Fruit fly (Drosophila melanogaster) whole organism, embryonic: ENCODE measurements around the gene Calr.

Source experiments
- Abd-B ChIP-seq: fragments of 200-800 bp; sonication (Bioruptor generic); optimal IDR thresholded peaks from 2 replicates; lab custom pipeline; 2018; ENCODE audit warnings: missing biosample characterization, mild to moderate bottlenecking, missing genetic modification characterization, moderate library complexity
- Bteb2 ChIP-seq: fragments of 200-800 bp; sonication (Bioruptor generic); optimal IDR thresholded peaks from 2 replicates; lab custom pipeline; 2016; ENCODE audit warnings: missing biosample characterization, missing genetic modification characterization
- CG1024 ChIP-seq: fragments of 200-800 bp; sonication (Bioruptor generic); IDR thresholded peaks from 2 replicates; pipeline ENCODE4 v1.3.6; 2022; ENCODE audit warnings: missing biosample characterization, missing genetic modification characterization
- CG12942 ChIP-seq: fragments of 200-800 bp; sonication (Bioruptor generic); optimal IDR thresholded peaks from 3 replicates; lab custom pipeline; 2016; ENCODE audit warnings: missing biosample characterization, missing genetic modification characterization
- CG14667 ChIP-seq: fragments of 200-800 bp; sonication (Bioruptor generic); IDR thresholded peaks from 2 replicates; pipeline ENCODE4 v1.3.6; 2022; ENCODE audit warnings: missing biosample characterization, missing genetic modification characterization
- CG15269 ChIP-seq: fragments of 200-800 bp; sonication (Bioruptor generic); optimal IDR thresholded peaks from 2 replicates; lab custom pipeline; 2018; ENCODE audit warnings: missing biosample characterization, mild to moderate bottlenecking, missing genetic modification characterization, moderate library complexity
- CG16813 ChIP-seq: fragments of 200-800 bp; sonication (Bioruptor generic); IDR thresholded peaks from 3 replicates; pipeline ENCODE4 v1.3.6; 2022; ENCODE audit warnings: missing biosample characterization, missing genetic modification characterization; ENCODE audit not compliant: partially characterized antibody
- CG17568 ChIP-seq: fragments of 200-800 bp; sonication (Bioruptor generic); optimal IDR thresholded peaks from 2 replicates; lab custom pipeline; 2018; ENCODE audit warnings: missing biosample characterization, mild to moderate bottlenecking, missing genetic modification characterization, moderate library complexity
- CG2678 ChIP-seq: fragments of 200-800 bp; sonication (Bioruptor generic); optimal IDR thresholded peaks from 3 replicates; lab custom pipeline; 2019; ENCODE audit warnings: missing biosample characterization, mild to moderate bottlenecking, missing genetic modification characterization, moderate library complexity
- CG34224 ChIP-seq: fragments of 200-800 bp; sonication (Bioruptor generic); IDR thresholded peaks from 3 replicates; pipeline ENCODE4 v1.3.6; 2022; ENCODE audit warnings: missing biosample characterization, missing genetic modification characterization; ENCODE audit not compliant: partially characterized antibody
- CG6791 ChIP-seq: fragments of 200-800 bp; sonication (Bioruptor generic); IDR thresholded peaks from 3 replicates; pipeline ENCODE4 v1.3.6; 2022; ENCODE audit warnings: missing biosample characterization, missing genetic modification characterization; ENCODE audit not compliant: partially characterized antibody
- CG7786 ChIP-seq: fragments of 200-800 bp; sonication (Bioruptor generic); optimal IDR thresholded peaks from 2 replicates; lab custom pipeline; 2016; ENCODE audit warnings: missing biosample characterization, missing genetic modification characterization
- CG7963 ChIP-seq: fragments of 200-800 bp; sonication (Bioruptor generic); IDR thresholded peaks from 3 replicates; pipeline ENCODE4 v1.3.6; 2022; ENCODE audit warnings: missing biosample characterization, missing genetic modification characterization; ENCODE audit not compliant: partially characterized antibody
- CG8388 ChIP-seq: fragments of 200-800 bp; sonication (Bioruptor generic); optimal IDR thresholded peaks from 2 replicates; lab custom pipeline; 2019; ENCODE audit warnings: missing biosample characterization, mild to moderate bottlenecking, missing genetic modification characterization, moderate library complexity
- Chrac-16 ChIP-seq: fragments of 200-800 bp; sonication (Bioruptor generic); optimal IDR thresholded peaks from 3 replicates; lab custom pipeline; 2016; ENCODE audit warnings: missing biosample characterization, missing genetic modification characterization
- D19B ChIP-seq: fragments of 200-800 bp; sonication (Bioruptor generic); optimal IDR thresholded peaks from 2 replicates; lab custom pipeline; 2017; ENCODE audit warnings: missing biosample characterization, mild to moderate bottlenecking, missing genetic modification characterization
- Dll ChIP-seq: fragments of 200-800 bp; sonication (Bioruptor generic); IDR thresholded peaks from 4 replicates; pipeline ENCODE4 v1.3.6; 2022; ENCODE audit warnings: missing biosample characterization, missing genetic modification characterization; ENCODE audit not compliant: partially characterized antibody
- E2f1 ChIP-seq: fragments of 200-800 bp; sonication (Bioruptor generic); IDR thresholded peaks from 2 replicates; pipeline ENCODE4 v1.3.6; 2022; ENCODE audit warnings: missing biosample characterization, missing genetic modification characterization
- HLH3B ChIP-seq: fragments of 200-800 bp; sonication (Bioruptor generic); IDR thresholded peaks from 2 replicates; pipeline ENCODE4 v1.3.6; 2022; ENCODE audit warnings: missing biosample characterization, missing genetic modification characterization
- HLHmδ ChIP-seq: fragments of 200-800 bp; sonication (Bioruptor generic); optimal IDR thresholded peaks from 2 replicates; lab custom pipeline; 2018; ENCODE audit warnings: missing biosample characterization, mild to moderate bottlenecking, missing genetic modification characterization, moderate library complexity
- Hr39 ChIP-seq: fragments of >200 bp; optimal IDR thresholded peaks from 2 replicates; lab custom pipeline; 2017
- Med ChIP-seq: fragments of 200-800 bp; sonication (Bioruptor generic); peaks from one replicate; lab custom pipeline; 2016; ENCODE audit warnings: missing biosample characterization, missing genetic modification characterization, mild to moderate bottlenecking, inconsistent platforms, moderate library complexity
- Oaz ChIP-seq: fragments of 200-800 bp; sonication (Bioruptor generic); IDR thresholded peaks from 2 replicates; pipeline ENCODE4 v1.3.6; 2022; ENCODE audit warnings: missing biosample characterization, missing genetic modification characterization
- Oli ChIP-seq: fragments of 200-800 bp; sonication (Bioruptor generic); optimal IDR thresholded peaks from 2 replicates; lab custom pipeline; 2018; ENCODE audit warnings: missing biosample characterization, mild to moderate bottlenecking, missing genetic modification characterization, moderate library complexity
- Pdp1 ChIP-seq, 2 experiments: fragments of 200-800 bp; sonication (Bioruptor generic); optimal IDR thresholded peaks; 3 replicates each; lab custom pipeline; 2016; ENCODE audit warnings: missing biosample characterization in 2 of 2, missing genetic modification characterization in 2 of 2, mild to moderate bottlenecking in 1 of 2, moderate library complexity in 1 of 2
- Scr ChIP-seq: fragments of 200-800 bp; sonication (Bioruptor generic); IDR thresholded peaks from 2 replicates; pipeline ENCODE4 v1.3.6; 2022; ENCODE audit warnings: missing biosample characterization, missing genetic modification characterization; ENCODE audit not compliant: partially characterized antibody
- Ssrp ChIP-seq: fragments of 200-800 bp; sonication (Bioruptor generic); optimal IDR thresholded peaks from 2 replicates; lab custom pipeline; 2018; ENCODE audit warnings: missing biosample characterization, mild to moderate bottlenecking, missing genetic modification characterization, moderate library complexity
- Xbp1 ChIP-seq: fragments of 200-800 bp; sonication (Bioruptor generic); optimal IDR thresholded peaks from 3 replicates; lab custom pipeline; 2016; ENCODE audit warnings: missing biosample characterization, mild to moderate bottlenecking, missing genetic modification characterization
- ash1 ChIP-seq: fragments of 200-800 bp; sonication (Bioruptor generic); optimal IDR thresholded peaks from 2 replicates; lab custom pipeline; 2018; ENCODE audit warnings: missing biosample characterization, mild to moderate bottlenecking, missing genetic modification characterization
- ato ChIP-seq: fragments of 200-800 bp; sonication (Bioruptor generic); IDR thresholded peaks from 2 replicates; pipeline ENCODE4 v1.3.6; 2022; ENCODE audit warnings: missing biosample characterization, missing genetic modification characterization; ENCODE audit not compliant: partially characterized antibody
- chn ChIP-seq: fragments of 200-800 bp; sonication (Bioruptor generic); optimal IDR thresholded peaks from 2 replicates; lab custom pipeline; 2016; ENCODE audit warnings: missing biosample characterization, missing genetic modification characterization
- crol ChIP-seq: fragments of 200-800 bp; sonication (Bioruptor generic); IDR thresholded peaks from 2 replicates; pipeline ENCODE4 v1.3.6; 2022; ENCODE audit warnings: missing biosample characterization, missing genetic modification characterization
- disco-r ChIP-seq: fragments of 200-800 bp; sonication (Bioruptor generic); optimal IDR thresholded peaks from 2 replicates; lab custom pipeline; 2016; ENCODE audit warnings: missing biosample characterization, missing genetic modification characterization
- fu2 ChIP-seq: fragments of 200-800 bp; sonication (Bioruptor generic); optimal IDR thresholded peaks from 2 replicates; lab custom pipeline; 2016; ENCODE audit warnings: missing biosample characterization, missing genetic modification characterization
- grau ChIP-seq: fragments of 200-800 bp; optimal IDR thresholded peaks from 3 replicates; lab custom pipeline; 2019; ENCODE audit warnings: missing biosample characterization, mild to moderate bottlenecking, missing genetic modification characterization, moderate library complexity
- gro ChIP-seq: fragments of 200-800 bp; sonication (Bioruptor generic); optimal IDR thresholded peaks from 2 replicates; lab custom pipeline; 2016; ENCODE audit warnings: missing biosample characterization, missing genetic modification characterization
- hb ChIP-seq: fragments of 200-800 bp; sonication (Bioruptor generic); IDR thresholded peaks from 3 replicates; pipeline ENCODE4 v1.3.6; 2022; ENCODE audit warnings: missing biosample characterization, missing genetic modification characterization; ENCODE audit not compliant: partially characterized antibody
- klu ChIP-seq: fragments of 200-800 bp; sonication (Bioruptor generic); IDR thresholded peaks from 2 replicates; pipeline ENCODE4 v1.3.6; 2022; ENCODE audit warnings: missing biosample characterization, missing genetic modification characterization
- lbe ChIP-seq: fragments of 200-800 bp; sonication (Bioruptor generic); optimal IDR thresholded peaks from 2 replicates; lab custom pipeline; 2016; ENCODE audit warnings: missing biosample characterization, mild to moderate bottlenecking, missing genetic modification characterization
- luna ChIP-seq: fragments of 200-800 bp; sonication (Bioruptor generic); optimal IDR thresholded peaks from 2 replicates; lab custom pipeline; 2016; ENCODE audit warnings: missing biosample characterization, missing genetic modification characterization
- mld ChIP-seq: fragments of 200-800 bp; sonication (Bioruptor generic); IDR thresholded peaks from 3 replicates; pipeline ENCODE4 v1.3.6; 2022; ENCODE audit warnings: missing biosample characterization, missing genetic modification characterization; ENCODE audit not compliant: partially characterized antibody
- sens ChIP-seq: fragments of 200-800 bp; sonication (Bioruptor generic); peaks from one replicate; lab custom pipeline; 2016; ENCODE audit warnings: missing biosample characterization, missing genetic modification characterization
- sisA ChIP-seq: fragments of 200-800 bp; sonication (Bioruptor generic); IDR thresholded peaks from 2 replicates; pipeline ENCODE4 v1.3.6; 2022; ENCODE audit warnings: missing biosample characterization, missing genetic modification characterization
- sna ChIP-seq: fragments of 200-800 bp; sonication (Bioruptor generic); IDR thresholded peaks from 2 replicates; pipeline ENCODE4 v1.3.6; 2022; ENCODE audit warnings: missing biosample characterization, missing genetic modification characterization; ENCODE audit not compliant: partially characterized antibody
- tll ChIP-seq, 2 experiments: fragments of 200-800 bp in 1 of 2; fragments of >200 bp in 1 of 2; sonication (Bioruptor generic) in 1 of 2; optimal IDR thresholded peaks; 2 replicates each; lab custom pipeline; 2017 to 2019; ENCODE audit warnings: missing biosample characterization in 2 of 2, missing genetic modification characterization in 2 of 2, mild to moderate bottlenecking in 1 of 2, moderate library complexity in 1 of 2
- trh ChIP-seq: fragments of 200-800 bp; sonication (Bioruptor generic); optimal IDR thresholded peaks from 2 replicates; lab custom pipeline; 2016; ENCODE audit warnings: missing biosample characterization, missing genetic modification characterization
- vfl ChIP-seq: fragments of 200-800 bp; sonication (Bioruptor generic); optimal IDR thresholded peaks from 2 replicates; lab custom pipeline; 2016; ENCODE audit warnings: missing biosample characterization, missing genetic modification characterization
- vvl ChIP-seq: fragments of 200-800 bp; sonication (Bioruptor generic); IDR thresholded peaks from 2 replicates; pipeline ENCODE4 v1.3.6; 2022; ENCODE audit warnings: missing biosample characterization, missing genetic modification characterization
- yki ChIP-seq: fragments of >200 bp; optimal IDR thresholded peaks from 3 replicates; lab custom pipeline; 2018

Gene Calr

dm6 chr3R:9612217-9612616 lies 18.4 kb downstream of the Calr start (continued):
- TF ChIP-seq Chrac-16 (GFP tag; lab: Kevin White, UChicago) (no peak), D19B (peak; percentile 81), disco-r (GFP tag; lab: Kevin White, UChicago) (no peak), HLH3B (GFP tag; lab: Robert Waterston, UW) (no peak), E2f1 (no peak), lbe (GFP tag; lab: Kevin White, UChicago) (peak; percentile 29), CG15269 (peak; percentile 12), Oaz (no peak), Abd-B (GFP tag; lab: Kevin White, UChicago) (no peak), tll (GFP tag; optimal IDR thresholded peaks at IDR 0.05; lab: Kevin White, UChicago) (no peak), ato (peak; percentile 49; the same call in 1 of the 2 replicates), fu2 (GFP tag; lab: Kevin White, UChicago) (no peak), luna (GFP tag; lab: Kevin White, UChicago) (no peak), ash1 (no peak), yki (lab: Kevin White, UChicago) (no peak), Bteb2 (GFP tag; lab: Kevin White, UChicago) (no peak), CG17568 (GFP tag; lab: Kevin White, UChicago) (no peak), CG16813 (GFP tag; lab: Robert Waterston, UW) (peak; percentile 69), mld (GFP tag; lab: Robert Waterston, UW) (peak; percentile 56; the same call in 1 of the 3 replicates), CG7963 (GFP tag; lab: Robert Waterston, UW) (peak; percentile 66), Xbp1 (GFP tag; lab: Kevin White, UChicago) (peak; percentile 22), crol (no peak), Pdp1 (GFP tag; optimal IDR thresholded peaks at IDR 0.05; lab: Kevin White, UChicago) (peak in 1 of 2 experiments; percentile 58), sens (GFP tag; lab: Kevin White, UChicago) (peak; percentile 47), vvl (GFP tag; lab: Robert Waterston, UW) (0 out of 2 replicates have a peak, but pooled peaks have one; percentile 40), Ssrp (tag; lab: Kevin White, UChicago) (peak; percentile 4), CG14667 (GFP tag; lab: Robert Waterston, UW) (no peak), CG12942 (no peak), hb (GFP tag; lab: Robert Waterston, UW) (peak; percentile 64; the same call in 1 of the 3 replicates), Med (GFP tag; lab: Kevin White, UChicago) (peak; percentile 63), vfl (GFP tag; lab: Kevin White, UChicago) (no peak), Scr (peak; percentile 56), klu (GFP tag; lab: Robert Waterston, UW) (no peak), Dll (GFP tag; lab: Robert Waterston, UW) (peak; percentile 24; the same call in 1 of the 4 replicates), Hr39 (no peak), CG2678 (peak; percentile 13), CG1024 (no peak), sna (GFP tag; lab: Robert Waterston, UW) (no peak; the same call in 1 of the 2 replicates), sisA (GFP tag; lab: Robert Waterston, UW) (no peak), CG8388 (GFP tag; lab: Kevin White, UChicago) (no peak), grau (peak; percentile 1), HLHmδ (no peak), gro (GFP tag; lab: Kevin White, UChicago) (no peak), CG34224 (GFP tag; lab: Robert Waterston, UW) (peak; percentile 58; the same call in 1 of the 3 replicates), trh (GFP tag; lab: Kevin White, UChicago) (no peak), chn (GFP tag; lab: Kevin White, UChicago) (no peak), CG6791 (GFP tag; lab: Robert Waterston, UW) (peak; percentile 49; the same call in 1 of the 3 replicates), CG7786 (no peak), Oli (tag; lab: Kevin White, UChicago) (peak; percentile 4)
